Fruit fly (Drosophila melanogaster): ENCODE data around the gene CG8673.
A peak's percentile ranks its signal among the peaks of the same experiment; 100 is the strongest.

The CG8673 gene

dm6 chr2L:8159498-8159897, 35.4 kb downstream of the CG8673 start, which contains the start of the genes PAPLA1 and Rbsn-5 (continued):
- TF ChIP-seq OdsH (GFP tag; optimal IDR thresholded peaks at IDR 0.05): peak; percentile 96
- TF ChIP-seq Met (GFP tag; optimal IDR thresholded peaks at IDR 0.05): peak; percentile 95
- TF ChIP-seq lz (GFP tag; optimal IDR thresholded peaks at IDR 0.05): peak; percentile 96
- peak; percentile 78 for TF ChIP-seq spab (GFP tag; optimal IDR thresholded peaks at IDR 0.05)
- peak; percentile 93 for TF ChIP-seq fkh (GFP tag; optimal IDR thresholded peaks at IDR 0.05)
- TF ChIP-seq Lpt (GFP tag; optimal IDR thresholded peaks at IDR 0.05): peak; percentile 87
- peak; percentile 89 for TF ChIP-seq CG6808 (GFP tag; optimal IDR thresholded peaks at IDR 0.05)
- peak; percentile 93 for TF ChIP-seq Sox15 (GFP tag; optimal IDR thresholded peaks at IDR 0.05)
- TF ChIP-seq CG8119 (GFP tag; IDR thresholded peaks at IDR 0.05): peak; percentile 79
- TF ChIP-seq net (GFP tag; optimal IDR thresholded peaks at IDR 0.05): peak; percentile 91
- TF ChIP-seq CG10631 (GFP tag; optimal IDR thresholded peaks at IDR 0.05): peak; percentile 95
- peak; percentile 92 for TF ChIP-seq CG6792 (GFP tag; optimal IDR thresholded peaks at IDR 0.05)
- TF ChIP-seq CG10669 (GFP tag; optimal IDR thresholded peaks at IDR 0.05): peak; percentile 91
- peak; percentile 94 for TF ChIP-seq CG3032 (tag; optimal IDR thresholded peaks at IDR 0.05)
- TF ChIP-seq CG6276 (GFP tag; optimal IDR thresholded peaks at IDR 0.05): peak; percentile 73
- TF ChIP-seq Hr39 (GFP tag; optimal IDR thresholded peaks at IDR 0.05): peak; percentile 98

dm6 chr2L:8161994-8162306, 37.8 kb downstream of the CG8673 start:
- TF ChIP-seq ss (GFP tag; optimal IDR thresholded peaks at IDR 0.05): no peak
- no peak for TF ChIP-seq CG15336 (GFP tag; IDR thresholded peaks at IDR 0.05)
- no peak for TF ChIP-seq Eip75B (GFP tag; optimal IDR thresholded peaks at IDR 0.05)
- TF ChIP-seq acj6 (GFP tag; optimal IDR thresholded peaks at IDR 0.05): no peak
- no peak for TF ChIP-seq CG4318 (GFP tag; optimal IDR thresholded peaks at IDR 0.05)
- TF ChIP-seq lz (GFP tag; optimal IDR thresholded peaks at IDR 0.05): no peak

- TF ChIP-seq CG4318 (GFP tag; optimal IDR thresholded peaks at IDR 0.05) (peak; percentile 89), CG16779 (tag; optimal IDR thresholded peaks at IDR 0.05) (peak; percentile 97), eg (GFP tag; IDR thresholded peaks at IDR 0.05) (peak; percentile 97), CG11902 (GFP tag; optimal IDR thresholded peaks at IDR 0.05) (peak; percentile 83), CG1621 (tag; optimal IDR thresholded peaks at IDR 0.05) (peak; percentile 94), net (GFP tag; optimal IDR thresholded peaks at IDR 0.05) (peak; percentile 98), pdm3 (GFP tag; optimal IDR thresholded peaks at IDR 0.05) (peak; percentile 94), Hr4 (GFP tag; optimal IDR thresholded peaks at IDR 0.05) (peak; percentile 96), CG6808 (GFP tag; optimal IDR thresholded peaks at IDR 0.05) (peak; percentile 97), CG8119 (GFP tag; IDR thresholded peaks at IDR 0.05) (peak; percentile 97), CG7368 (GFP tag; optimal IDR thresholded peaks at IDR 0.05) (peak; percentile 94), acj6 (GFP tag; optimal IDR thresholded peaks at IDR 0.05) (peak; percentile 94), CG6276 (GFP tag; optimal IDR thresholded peaks at IDR 0.05) (peak; percentile 98), Smox (GFP tag; optimal IDR thresholded peaks at IDR 0.05) (peak; percentile 95), ss (GFP tag; optimal IDR thresholded peaks at IDR 0.05) (peak; percentile 97 to 98), Lpt (GFP tag; optimal IDR thresholded peaks at IDR 0.05) (peak; percentile 95), dsx (GFP tag; optimal IDR thresholded peaks at IDR 0.05; ENCODE audit: poor library complexity, severe bottlenecking) (peak; percentile 96), esn (GFP tag; optimal IDR thresholded peaks at IDR 0.05) (peak; percentile 97), Hr39 (GFP tag; optimal IDR thresholded peaks at IDR 0.05) (peak; percentile 94), cyc (GFP tag; optimal IDR thresholded peaks at IDR 0.05) (peak; percentile 93), vri (GFP tag; optimal IDR thresholded peaks at IDR 0.05) (peak; percentile 91), CG10631 (GFP tag; optimal IDR thresholded peaks at IDR 0.05) (peak; percentile 94), Sox15 (GFP tag; optimal IDR thresholded peaks at IDR 0.05) (peak; percentile 89), Met (GFP tag; optimal IDR thresholded peaks at IDR 0.05) (peak; percentile 95), CG6792 (GFP tag; optimal IDR thresholded peaks at IDR 0.05) (peak; percentile 96), CG9139 (GFP tag; optimal IDR thresholded peaks at IDR 0.05) (peak; percentile 95), CG11294 (GFP tag; IDR thresholded peaks at IDR 0.05) (peak; percentile 90), Gug (GFP tag; IDR thresholded peaks at IDR 0.05) (peak; percentile 91), OdsH (GFP tag; optimal IDR thresholded peaks at IDR 0.05) (peak; percentile 94), topi (GFP tag; optimal IDR thresholded peaks at IDR 0.05) (peak; percentile 94), svp (GFP tag) (peak; percentile 98), Ets96B (tag; optimal IDR thresholded peaks at IDR 0.05) (peak; percentile 98), Eip75B (GFP tag; optimal IDR thresholded peaks at IDR 0.05) (peak; percentile 92), CG15336 (GFP tag; IDR thresholded peaks at IDR 0.05) (peak; percentile 97), fd59A (GFP tag; optimal IDR thresholded peaks at IDR 0.05) (peak; percentile 94), CG11762 (GFP tag; optimal IDR thresholded peaks at IDR 0.05; ENCODE audit: insufficient read depth) (peak; percentile 90), dac (GFP tag; optimal IDR thresholded peaks at IDR 0.05) (peak; percentile 93), CG10669 (GFP tag; optimal IDR thresholded peaks at IDR 0.05) (peak; percentile 97), salr (GFP tag; optimal IDR thresholded peaks at IDR 0.05) (peak; percentile 75 to 93), lz (GFP tag; optimal IDR thresholded peaks at IDR 0.05) (peak; percentile 93)
These were observed 38.3 kb downstream of the CG8673 start, which contains the start of gene Acbp1 for dm6 chr2L:8162307-8163024. TSS of gene Acbp1 (minus strand) at chr2L:8162452.

Data from whole organism, prepupa.